Fruit fly (Drosophila melanogaster) whole organism, embryonic: ENCODE measurements around the gene Rtnl1.

ENCODE experiments used
- BEAF-32 ChIP-seq: fragments of 200-800 bp; sonication (Bioruptor generic); optimal IDR thresholded peaks from 3 replicates; lab custom pipeline; 2017; ENCODE audit warnings: missing biosample characterization, missing genetic modification characterization, mild to moderate bottlenecking, moderate library complexity, missing genetic modification reagents
- Bgb ChIP-seq: fragments of 200-800 bp; sonication (Bioruptor generic); IDR thresholded peaks from 2 replicates; pipeline ENCODE4 v1.3.6; 2022; ENCODE audit warnings: missing biosample characterization, missing genetic modification characterization; ENCODE audit not compliant: partially characterized antibody
- Blimp-1 ChIP-seq: fragments of 200-800 bp; sonication (Bioruptor generic); optimal IDR thresholded peaks from 3 replicates; lab custom pipeline; 2018; ENCODE audit warnings: missing biosample characterization, missing genetic modification characterization, mild to moderate bottlenecking, moderate library complexity, missing genetic modification reagents
- CG10267 ChIP-seq: fragments of 200-800 bp; sonication (Bioruptor generic); optimal IDR thresholded peaks from 2 replicates; lab custom pipeline; 2018; ENCODE audit warnings: missing biosample characterization, mild to moderate bottlenecking, missing genetic modification characterization, moderate library complexity
- CG10321 ChIP-seq: fragments of 200-800 bp; sonication (Bioruptor generic); IDR thresholded peaks from 2 replicates; pipeline ENCODE4 v1.3.6; 2022; ENCODE audit warnings: missing biosample characterization, missing genetic modification characterization
- CG10654 ChIP-seq: fragments of 200-800 bp; sonication (Bioruptor generic); optimal IDR thresholded peaks from 2 replicates; lab custom pipeline; 2016; ENCODE audit warnings: missing biosample characterization, missing genetic modification characterization
- CG11398 ChIP-seq: fragments of 200-800 bp; sonication (Bioruptor generic); optimal IDR thresholded peaks from 2 replicates; lab custom pipeline; 2016; ENCODE audit warnings: missing biosample characterization, missing genetic modification characterization
- CG12155 ChIP-seq: fragments of 200-800 bp; sonication (Bioruptor generic); optimal IDR thresholded peaks from 3 replicates; lab custom pipeline; 2016; ENCODE audit warnings: missing biosample characterization, missing genetic modification characterization
- CG1233 ChIP-seq: fragments of 200-800 bp; sonication (Bioruptor generic); optimal IDR thresholded peaks from 4 replicates; lab custom pipeline; 2018; ENCODE audit warnings: missing biosample characterization, mild to moderate bottlenecking, missing genetic modification characterization
- CG12659 ChIP-seq: fragments of 200-800 bp; sonication (Bioruptor generic); optimal IDR thresholded peaks from 3 replicates; lab custom pipeline; 2017; ENCODE audit warnings: mild to moderate bottlenecking, missing biosample characterization, missing genetic modification reagents, missing genetic modification characterization
- CG1603 ChIP-seq: fragments of 200-800 bp; sonication (Bioruptor generic); optimal IDR thresholded peaks from 2 replicates; lab custom pipeline; 2019; ENCODE audit warnings: missing biosample characterization, mild to moderate bottlenecking, missing genetic modification characterization, moderate library complexity
- CG17912 ChIP-seq: fragments of 200-800 bp; sonication (Bioruptor generic); optimal IDR thresholded peaks from 2 replicates; lab custom pipeline; 2018; ENCODE audit warnings: missing biosample characterization, mild to moderate bottlenecking, missing genetic modification characterization
- CG18764 ChIP-seq: fragments of 200-800 bp; sonication (Bioruptor generic); optimal IDR thresholded peaks from 3 replicates; lab custom pipeline; 2016; ENCODE audit warnings: missing biosample characterization, missing genetic modification characterization
- CG2199 ChIP-seq: fragments of 200-800 bp; sonication (Bioruptor generic); IDR thresholded peaks from 3 replicates; pipeline ENCODE4 v1.3.6; 2022; ENCODE audit warnings: missing biosample characterization, missing genetic modification characterization
- CG30431 ChIP-seq: fragments of 200-800 bp; sonication (Bioruptor generic); optimal IDR thresholded peaks from 2 replicates; lab custom pipeline; 2017; ENCODE audit warnings: missing biosample characterization, missing genetic modification characterization
- CG32767 ChIP-seq: fragments of 200-800 bp; sonication (Bioruptor generic); IDR thresholded peaks from 2 replicates; pipeline ENCODE4 v1.3.6; 2022; ENCODE audit warnings: missing biosample characterization, missing genetic modification characterization
- CG3407 ChIP-seq: fragments of 200-800 bp; sonication (Bioruptor generic); optimal IDR thresholded peaks from 2 replicates; lab custom pipeline; 2018; ENCODE audit warnings: missing biosample characterization, mild to moderate bottlenecking, missing genetic modification characterization
- CG34224 ChIP-seq: fragments of 200-800 bp; sonication (Bioruptor generic); IDR thresholded peaks from 3 replicates; pipeline ENCODE4 v1.3.6; 2022; ENCODE audit warnings: missing biosample characterization, missing genetic modification characterization; ENCODE audit not compliant: partially characterized antibody
- CG34376 ChIP-seq: fragments of 200-800 bp; sonication (Bioruptor generic); optimal IDR thresholded peaks from 2 replicates; lab custom pipeline; 2018; ENCODE audit warnings: missing biosample characterization, mild to moderate bottlenecking, missing genetic modification characterization
- CG3995 ChIP-seq: fragments of 200-800 bp; sonication (Bioruptor generic); optimal IDR thresholded peaks from 3 replicates; lab custom pipeline; 2016; ENCODE audit warnings: missing biosample characterization, missing genetic modification characterization
- CG7357 ChIP-seq: fragments of 200-800 bp; sonication (Bioruptor generic); IDR thresholded peaks from 3 replicates; pipeline ENCODE4 v1.3.6; 2022; ENCODE audit warnings: missing biosample characterization, missing genetic modification characterization
- CG7556 ChIP-seq: fragments of 200-800 bp; sonication (Bioruptor generic); optimal IDR thresholded peaks from 2 replicates; lab custom pipeline; 2017; ENCODE audit warnings: missing biosample characterization, mild to moderate bottlenecking, missing genetic modification characterization
- CG8281 ChIP-seq: fragments of 200-800 bp; sonication (Bioruptor generic); optimal IDR thresholded peaks from 2 replicates; lab custom pipeline; 2018; ENCODE audit warnings: missing biosample characterization, mild to moderate bottlenecking, missing genetic modification characterization, moderate library complexity
- CG9817 ChIP-seq: fragments of 200-800 bp; sonication (Bioruptor generic); optimal IDR thresholded peaks from 2 replicates; lab custom pipeline; 2018; ENCODE audit warnings: missing biosample characterization, mild to moderate bottlenecking, missing genetic modification characterization, moderate library complexity
- CTCF ChIP-seq: fragments of 200-800 bp; sonication (Bioruptor generic); optimal IDR thresholded peaks from 2 replicates; lab custom pipeline; 2017; ENCODE audit warnings: missing biosample characterization, mild to moderate bottlenecking, missing genetic modification characterization, moderate library complexity
- Camta ChIP-seq: fragments of 200-800 bp; sonication (Bioruptor generic); optimal IDR thresholded peaks from 2 replicates; lab custom pipeline; 2016; ENCODE audit warnings: missing biosample characterization, missing genetic modification characterization
- D19B ChIP-seq: fragments of 200-800 bp; sonication (Bioruptor generic); optimal IDR thresholded peaks from 2 replicates; lab custom pipeline; 2017; ENCODE audit warnings: missing biosample characterization, mild to moderate bottlenecking, missing genetic modification characterization
- Dbx ChIP-seq: fragments of 200-800 bp; sonication (Bioruptor generic); IDR thresholded peaks from 3 replicates; pipeline ENCODE4 v1.3.6; 2022; ENCODE audit warnings: missing biosample characterization, missing genetic modification characterization
- Dek ChIP-seq: fragments of 200-800 bp; sonication (Bioruptor generic); optimal IDR thresholded peaks from 3 replicates; lab custom pipeline; 2019; ENCODE audit warnings: missing biosample characterization, mild to moderate bottlenecking, missing genetic modification characterization, moderate library complexity
- H15 ChIP-seq: fragments of 200-800 bp; sonication (Bioruptor generic); IDR thresholded peaks from 3 replicates; pipeline ENCODE4 v1.3.6; 2022; ENCODE audit warnings: missing biosample characterization, missing genetic modification characterization
- Med ChIP-seq: fragments of 200-800 bp; sonication (Bioruptor generic); peaks from one replicate; lab custom pipeline; 2016; ENCODE audit warnings: missing biosample characterization, missing genetic modification characterization, mild to moderate bottlenecking, inconsistent platforms, moderate library complexity
- NK7.1 ChIP-seq: fragments of 200-800 bp; sonication (Bioruptor generic); optimal IDR thresholded peaks from 3 replicates; lab custom pipeline; 2016; ENCODE audit warnings: missing biosample characterization, missing genetic modification characterization
- NfI ChIP-seq: fragments of 200-800 bp; sonication (Bioruptor generic); optimal IDR thresholded peaks from 3 replicates; lab custom pipeline; 2018; ENCODE audit warnings: missing biosample characterization, mild to moderate bottlenecking, missing genetic modification characterization, moderate library complexity
- Optix ChIP-seq: fragments of 200-800 bp; sonication (Bioruptor generic); IDR thresholded peaks from 3 replicates; pipeline ENCODE4 v1.3.6; 2022; ENCODE audit warnings: missing biosample characterization, missing genetic modification characterization
- Six4 ChIP-seq: fragments of 200-800 bp; sonication (Bioruptor generic); optimal IDR thresholded peaks from 2 replicates; lab custom pipeline; 2016; ENCODE audit warnings: missing biosample characterization, missing genetic modification characterization
- Tbp ChIP-seq: fragments of >200 bp; optimal IDR thresholded peaks from 2 replicates; lab custom pipeline; 2018; ENCODE audit warnings: missing biosample characterization, missing genetic modification characterization
- Vsx1 ChIP-seq: fragments of 200-800 bp; sonication (Bioruptor generic); optimal IDR thresholded peaks from 2 replicates; lab custom pipeline; 2017; ENCODE audit warnings: missing biosample characterization, mild to moderate bottlenecking, missing genetic modification characterization, missing genetic modification reagents
- ara ChIP-seq: fragments of 200-800 bp; sonication (Bioruptor generic); IDR thresholded peaks from 2 replicates; pipeline ENCODE4 v1.3.6; 2022; ENCODE audit warnings: missing biosample characterization, missing genetic modification characterization
- az2 ChIP-seq: fragments of 200-800 bp; sonication (Bioruptor generic); optimal IDR thresholded peaks from 3 replicates; lab custom pipeline; 2016; ENCODE audit warnings: missing biosample characterization, missing genetic modification characterization
- bcd ChIP-seq: fragments of 200-800 bp; sonication (Bioruptor generic); optimal IDR thresholded peaks from 2 replicates; lab custom pipeline; 2017; ENCODE audit warnings: missing biosample characterization, mild to moderate bottlenecking, missing genetic modification characterization
- chinmo ChIP-seq: fragments of 200-800 bp; sonication (Bioruptor generic); IDR thresholded peaks from 4 replicates; pipeline ENCODE4 v1.3.6; 2022; ENCODE audit warnings: missing biosample characterization, missing genetic modification characterization; ENCODE audit not compliant: partially characterized antibody
- dpn ChIP-seq, 2 experiments: fragments of 200-800 bp; sonication (Bioruptor generic); optimal IDR thresholded peaks; 3 replicates each; lab custom pipeline; 2016; ENCODE audit warnings: missing biosample characterization in 2 of 2, missing genetic modification characterization in 2 of 2
- eve ChIP-seq, 2 experiments: fragments of >200 bp; optimal IDR thresholded peaks; 2 replicates each; lab custom pipeline; 2017; ENCODE audit warnings: missing biosample characterization in 2 of 2, missing genetic modification characterization in 2 of 2
- grn ChIP-seq: fragments of 200-800 bp; sonication (Bioruptor generic); optimal IDR thresholded peaks from 3 replicates; lab custom pipeline; 2017; ENCODE audit warnings: missing biosample characterization, missing genetic modification characterization
- hb ChIP-seq: fragments of 200-800 bp; sonication (Bioruptor generic); IDR thresholded peaks from 3 replicates; pipeline ENCODE4 v1.3.6; 2022; ENCODE audit warnings: missing biosample characterization, missing genetic modification characterization; ENCODE audit not compliant: partially characterized antibody
- jumu ChIP-seq: fragments of 200-800 bp; sonication (Bioruptor generic); optimal IDR thresholded peaks from 3 replicates; lab custom pipeline; 2016; ENCODE audit warnings: missing biosample characterization, missing genetic modification characterization
- kah ChIP-seq: fragments of 200-800 bp; sonication (Bioruptor generic); optimal IDR thresholded peaks from 2 replicates; lab custom pipeline; 2018; ENCODE audit warnings: missing biosample characterization, mild to moderate bottlenecking, missing genetic modification characterization
- otp ChIP-seq: fragments of 200-800 bp; sonication (Bioruptor generic); IDR thresholded peaks from 3 replicates; pipeline ENCODE4, ENCODE4 v1.3.6; 2022; ENCODE audit warnings: missing biosample characterization, missing genetic modification characterization
- stc ChIP-seq: fragments of 200-800 bp; sonication (Bioruptor generic); IDR thresholded peaks from 2 replicates; pipeline ENCODE4 v1.3.6; 2022; ENCODE audit warnings: missing biosample characterization, missing genetic modification characterization
- toy ChIP-seq: fragments of 200-800 bp; sonication (Bioruptor generic); IDR thresholded peaks from 2 replicates; pipeline ENCODE4 v1.3.6; 2022; ENCODE audit warnings: missing biosample characterization, missing genetic modification characterization

Gene Rtnl1

dm6 chr2L:4999389-5000032 is 10.0 kb downstream of the Rtnl1 start (continued):
- TF ChIP-seq Med (GFP tag; lab: Kevin White, UChicago) (peak; percentile 96), toy (GFP tag; lab: Robert Waterston, UW) (no peak), CG1603 (peak; percentile 75), Vsx1 (peak; percentile 35), BEAF-32 (no peak), CG7556 (GFP tag; lab: Kevin White, UChicago) (peak; percentile 27), CG3407 (GFP tag; lab: Kevin White, UChicago) (no peak), Bgb (GFP tag; lab: Robert Waterston, UW) (no peak), CG8281 (peak; percentile 33), jumu (GFP tag; lab: Kevin White, UChicago) (peak; percentile 48), Camta (GFP tag; lab: Kevin White, UChicago) (peak; percentile 30), CG32767 (GFP tag; lab: Robert Waterston, UW) (peak; percentile 47; the same call in 1 of the 2 replicates), CG10321 (no peak), CG9817 (tag; lab: Kevin White, UChicago) (peak; percentile 65), Six4 (GFP tag; lab: Kevin White, UChicago) (peak; percentile 21), Dek (tag; lab: Kevin White, UChicago) (peak; percentile 42), eve (GFP tag; optimal IDR thresholded peaks at IDR 0.05; lab: Kevin White, UChicago) (peak in 1 of 2 experiments; percentile 61), CG12659 (GFP tag; lab: Kevin White, UChicago) (peak; percentile 40), CG30431 (GFP tag; lab: Kevin White, UChicago) (peak; percentile 70), bcd (GFP tag; lab: Kevin White, UChicago) (peak; percentile 74), CG10654 (GFP tag; lab: Kevin White, UChicago) (peak; percentile 21), Dbx (GFP tag; lab: Robert Waterston, UW) (no peak; the same call in 1 of the 3 replicates), CG34376 (GFP tag; lab: Kevin White, UChicago) (peak; percentile 42), Optix (GFP tag; lab: Robert Waterston, UW) (peak; percentile 64; the same call in 2 of the 3 replicates), CG11398 (GFP tag; lab: Kevin White, UChicago) (no peak), CTCF (GFP tag; lab: Kevin White, UChicago) (peak; percentile 26), NK7.1 (GFP tag; lab: Kevin White, UChicago) (no peak), CG18764 (GFP tag; lab: Kevin White, UChicago) (peak; percentile 42), CG12155 (GFP tag; lab: Kevin White, UChicago) (peak; percentile 70), hb (GFP tag; lab: Robert Waterston, UW) (no peak), grn (GFP tag; lab: Kevin White, UChicago) (peak; percentile 41), CG10267 (tag; lab: Kevin White, UChicago) (peak; percentile 10), chinmo (GFP tag; lab: Robert Waterston, UW) (no peak), D19B (GFP tag; lab: Kevin White, UChicago) (peak; percentile 53), NfI (peak; percentile 67), otp (GFP tag; lab: Robert Waterston, UW) (peak; percentile 61; the same call in 2 of the 3 replicates), CG3995 (peak; percentile 40), CG17912 (no peak), az2 (GFP tag; lab: Kevin White, UChicago) (peak; percentile 47), Tbp (GFP tag; lab: Kevin White, UChicago) (no peak), CG2199 (GFP tag; lab: Robert Waterston, UW) (no peak; the same call in 2 of the 3 replicates), kah (peak; percentile 29), ara (peak; percentile 78), H15 (GFP tag; lab: Robert Waterston, UW) (peak; percentile 57; the same call in 1 of the 3 replicates), stc (GFP tag; lab: Robert Waterston, UW) (peak; percentile 64), CG34224 (GFP tag; lab: Robert Waterston, UW) (no peak), CG7357 (GFP tag; lab: Robert Waterston, UW) (peak; percentile 55; the same call in 1 of the 3 replicates), Blimp-1 (GFP tag; lab: Kevin White, UChicago) (peak; percentile 62), CG1233 (GFP tag; lab: Kevin White, UChicago) (peak; percentile 16), dpn (GFP tag; optimal IDR thresholded peaks at IDR 0.05; lab: Kevin White, UChicago) (peak; percentile 67 to 75)
